Fruit fly (Drosophila melanogaster): ENCODE data around the gene ImpL2.

The ImpL2 gene

DNA sequence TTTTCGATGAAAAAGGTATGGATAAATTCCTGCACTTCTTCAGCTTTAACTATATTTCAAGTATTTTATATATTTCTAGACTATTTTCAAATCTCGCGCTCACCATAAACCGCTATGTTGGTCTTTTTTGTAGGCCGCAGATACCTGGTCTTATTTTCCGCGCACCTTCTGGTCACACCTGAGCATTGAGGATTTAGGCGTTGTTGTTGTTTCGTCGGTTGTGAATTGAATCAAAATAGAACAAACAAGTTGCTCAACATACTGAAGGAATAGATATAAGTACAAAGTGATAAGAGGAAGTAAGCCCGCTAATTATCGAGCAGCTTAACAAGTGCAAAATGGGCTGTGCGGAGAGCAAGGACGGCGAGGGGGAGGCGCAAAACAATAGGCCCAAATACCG is 41.8 kb upstream of the ImpL2 start, which contains the start of gene Ctl1 (continued):
- no peak for TF ChIP-seq CG11398 (GFP tag; optimal IDR thresholded peaks at IDR 0.05)
- TF ChIP-seq chinmo (GFP tag; IDR thresholded peaks at IDR 0.05; ENCODE audit: partially characterized antibody), result no peak
- TF ChIP-seq slbo (GFP tag; IDR thresholded peaks at IDR 0.05), result no peak
- TF ChIP-seq Camta (GFP tag; optimal IDR thresholded peaks at IDR 0.05), result no peak
- no peak for TF ChIP-seq CG1832 (GFP tag; optimal IDR thresholded peaks at IDR 0.05)
- TF ChIP-seq CG8944 (GFP tag; optimal IDR thresholded peaks at IDR 0.05), result no peak
- TF ChIP-seq HHEX (GFP tag; optimal IDR thresholded peaks at IDR 0.05), result no peak
- peak; percentile 13 for TF ChIP-seq CG12659 (GFP tag; optimal IDR thresholded peaks at IDR 0.05)
- TF ChIP-seq CG14441 (GFP tag; IDR thresholded peaks at IDR 0.05), result no peak
- no peak for TF ChIP-seq Bgb (GFP tag; IDR thresholded peaks at IDR 0.05; ENCODE audit: partially characterized antibody)
- no peak for TF ChIP-seq CG16813 (GFP tag; IDR thresholded peaks at IDR 0.05; ENCODE audit: partially characterized antibody)
- no peak for TF ChIP-seq CG12236 (GFP tag; optimal IDR thresholded peaks at IDR 0.05)
- peak; percentile 12 for TF ChIP-seq CG14710 (tag; optimal IDR thresholded peaks at IDR 0.05)
- TF ChIP-seq CG3407 (GFP tag; optimal IDR thresholded peaks at IDR 0.05), result no peak
- no peak for TF ChIP-seq org-1 (GFP tag; optimal IDR thresholded peaks at IDR 0.05)
- TF ChIP-seq pita (GFP tag; optimal IDR thresholded peaks at IDR 0.05), result no peak
- TF ChIP-seq bab2 (GFP tag; optimal IDR thresholded peaks at IDR 0.05), result no peak
- peak; percentile 43 for TF ChIP-seq stwl (tag; optimal IDR thresholded peaks at IDR 0.05)
- no peak for TF ChIP-seq CG3726 (GFP tag; IDR thresholded peaks at IDR 0.05)
- peak; percentile 24 for TF ChIP-seq CG1603 (tag; optimal IDR thresholded peaks at IDR 0.05)
- TF ChIP-seq pzg (GFP tag; optimal IDR thresholded peaks at IDR 0.05), result peak; percentile 62
- no peak for TF ChIP-seq Hmx (GFP tag; optimal IDR thresholded peaks at IDR 0.05)
- no peak for TF ChIP-seq Side (GFP tag; optimal IDR thresholded peaks at IDR 0.05)
- peak; percentile 26; the same call in 1 of the 2 replicates for TF ChIP-seq CG3847 (GFP tag; IDR thresholded peaks at IDR 0.05)
- no peak for TF ChIP-seq CkIIα-i1 (GFP tag; IDR thresholded peaks at IDR 0.05)
- no peak for TF ChIP-seq Sry-β (GFP tag; optimal IDR thresholded peaks at IDR 0.05)
- TF ChIP-seq HLH3B (GFP tag; IDR thresholded peaks at IDR 0.05), result no peak
- no peak for TF ChIP-seq ac (GFP tag; optimal IDR thresholded peaks at IDR 0.05)
- no peak for TF ChIP-seq ewg (GFP tag; optimal IDR thresholded peaks at IDR 0.05)
- no peak for TF ChIP-seq CG13624 (GFP tag; optimal IDR thresholded peaks at IDR 0.05)
- no peak for TF ChIP-seq her (GFP tag; optimal IDR thresholded peaks at IDR 0.05)
- peak; percentile 88 for TF ChIP-seq gfzf (GFP tag; optimal IDR thresholded peaks at IDR 0.05)
- TF ChIP-seq E2f2 (GFP tag; IDR thresholded peaks at IDR 0.05), result peak; percentile 95
- TF ChIP-seq CG13296 (GFP tag; optimal IDR thresholded peaks at IDR 0.05), result no peak
- TF ChIP-seq Blimp-1 (GFP tag; optimal IDR thresholded peaks at IDR 0.05), result no peak
- TF ChIP-seq CG11247 (GFP tag; IDR thresholded peaks at IDR 0.05), result no peak
- TF ChIP-seq CG6175 (GFP tag; IDR thresholded peaks at IDR 0.05), result no peak
- TF ChIP-seq MESR4 (GFP tag; optimal IDR thresholded peaks at IDR 0.05), result peak; percentile 34
- TF ChIP-seq D19B (GFP tag; optimal IDR thresholded peaks at IDR 0.05), result no peak
- TF ChIP-seq CG12769 (tag; optimal IDR thresholded peaks at IDR 0.05), result no peak
- no peak for TF ChIP-seq CG18599 (GFP tag; optimal IDR thresholded peaks at IDR 0.05)
- no peak for TF ChIP-seq CrebB (tag; optimal IDR thresholded peaks at IDR 0.05)
- no peak for TF ChIP-seq CG1529 (GFP tag; optimal IDR thresholded peaks at IDR 0.05)
- no peak for TF ChIP-seq CG18764 (GFP tag; optimal IDR thresholded peaks at IDR 0.05)
- no peak for TF ChIP-seq CG14965 (GFP tag; optimal IDR thresholded peaks at IDR 0.05; ENCODE audit: borderline replicate concordance)
- TF ChIP-seq CG9215 (GFP tag; IDR thresholded peaks at IDR 0.05), result no peak
- no peak for TF ChIP-seq PHDP (tag; optimal IDR thresholded peaks at IDR 0.05)
- TF ChIP-seq CG9797 (GFP tag; optimal IDR thresholded peaks at IDR 0.05), result peak; percentile 84

Measured in whole organism, embryonic.